Fruit fly (Drosophila melanogaster) whole organism, embryonic: ENCODE measurements around the gene drongo.
A peak's percentile ranks its signal among the peaks of the same experiment; 100 is the strongest.

Experiments used
- Adf1 ChIP-seq: fragments of 200-800 bp; sonication (Bioruptor generic); IDR thresholded peaks from 2 replicates; pipeline ENCODE4 v1.3.6; 2022; ENCODE audit warnings: missing biosample characterization, missing genetic modification characterization
- Antp ChIP-seq: fragments of 200-800 bp; sonication (Bioruptor generic); optimal IDR thresholded peaks from 3 replicates; lab custom pipeline; 2016; ENCODE audit warnings: missing biosample characterization, missing genetic modification characterization
- Bgb ChIP-seq: fragments of 200-800 bp; sonication (Bioruptor generic); IDR thresholded peaks from 2 replicates; pipeline ENCODE4 v1.3.6; 2022; ENCODE audit warnings: missing biosample characterization, missing genetic modification characterization; ENCODE audit not compliant: partially characterized antibody
- CG10209 ChIP-seq: fragments of 200-800 bp; sonication (Bioruptor generic); optimal IDR thresholded peaks from 3 replicates; lab custom pipeline; 2017; ENCODE audit warnings: missing biosample characterization, mild to moderate bottlenecking, missing genetic modification characterization, missing genetic modification reagents
- CG12236 ChIP-seq: fragments of 200-800 bp; sonication (Bioruptor generic); optimal IDR thresholded peaks from 2 replicates; lab custom pipeline; 2016; ENCODE audit warnings: missing biosample characterization, missing genetic modification characterization
- CG12299 ChIP-seq: fragments of 200-800 bp; sonication (Bioruptor generic); optimal IDR thresholded peaks from 2 replicates; lab custom pipeline; 2018; ENCODE audit warnings: missing biosample characterization, mild to moderate bottlenecking, missing genetic modification characterization
- CG12659 ChIP-seq: fragments of 200-800 bp; sonication (Bioruptor generic); optimal IDR thresholded peaks from 3 replicates; lab custom pipeline; 2017; ENCODE audit warnings: mild to moderate bottlenecking, missing biosample characterization, missing genetic modification reagents, missing genetic modification characterization
- CG15011 ChIP-seq: fragments of 200-800 bp; sonication (Bioruptor generic); optimal IDR thresholded peaks from 3 replicates; lab custom pipeline; 2018; ENCODE audit warnings: missing biosample characterization, mild to moderate bottlenecking, missing genetic modification characterization
- CG2120 ChIP-seq: fragments of 200-800 bp; sonication (Bioruptor generic); optimal IDR thresholded peaks from 3 replicates; lab custom pipeline; 2016; ENCODE audit warnings: missing biosample characterization, missing genetic modification characterization
- CG32767 ChIP-seq: fragments of 200-800 bp; sonication (Bioruptor generic); IDR thresholded peaks from 2 replicates; pipeline ENCODE4 v1.3.6; 2022; ENCODE audit warnings: missing biosample characterization, missing genetic modification characterization
- CG3407 ChIP-seq: fragments of 200-800 bp; sonication (Bioruptor generic); optimal IDR thresholded peaks from 2 replicates; lab custom pipeline; 2018; ENCODE audit warnings: missing biosample characterization, mild to moderate bottlenecking, missing genetic modification characterization
- CG34376 ChIP-seq: fragments of 200-800 bp; sonication (Bioruptor generic); optimal IDR thresholded peaks from 2 replicates; lab custom pipeline; 2018; ENCODE audit warnings: missing biosample characterization, mild to moderate bottlenecking, missing genetic modification characterization
- CG43689 ChIP-seq: fragments of 200-800 bp; sonication (Bioruptor generic); IDR thresholded peaks from 2 replicates; pipeline ENCODE4 v1.3.6; 2022; ENCODE audit warnings: missing biosample characterization, missing genetic modification characterization
- CG4854 ChIP-seq: fragments of 200-800 bp; sonication (Bioruptor generic); optimal IDR thresholded peaks from 2 replicates; lab custom pipeline; 2016; ENCODE audit warnings: missing biosample characterization, missing genetic modification characterization, inconsistent platforms
- CG6175 ChIP-seq: fragments of 200-800 bp; sonication (Bioruptor generic); IDR thresholded peaks from 3 replicates; pipeline ENCODE4 v1.3.6; 2022; ENCODE audit warnings: missing biosample characterization, missing genetic modification characterization
- CG6791 ChIP-seq: fragments of 200-800 bp; sonication (Bioruptor generic); IDR thresholded peaks from 3 replicates; pipeline ENCODE4 v1.3.6; 2022; ENCODE audit warnings: missing biosample characterization, missing genetic modification characterization; ENCODE audit not compliant: partially characterized antibody
- CG7839 ChIP-seq: fragments of 200-800 bp; sonication (Bioruptor generic); optimal IDR thresholded peaks from 3 replicates; lab custom pipeline; 2018; ENCODE audit warnings: missing biosample characterization, mild to moderate bottlenecking, missing genetic modification characterization, moderate library complexity
- CG8359 ChIP-seq: fragments of 200-800 bp; sonication (Bioruptor generic); optimal IDR thresholded peaks from 2 replicates; lab custom pipeline; 2017; ENCODE audit warnings: missing biosample characterization, mild to moderate bottlenecking, missing genetic modification characterization, borderline replicate concordance
- CG8478 ChIP-seq: fragments of >200 bp; optimal IDR thresholded peaks from 2 replicates; lab custom pipeline; 2018
- CG9437 ChIP-seq: fragments of 200-800 bp; sonication (Bioruptor generic); optimal IDR thresholded peaks from 2 replicates; lab custom pipeline; 2018; ENCODE audit warnings: missing biosample characterization, mild to moderate bottlenecking, missing genetic modification characterization
- CG9609 ChIP-seq: fragments of 200-800 bp; sonication (Bioruptor generic); optimal IDR thresholded peaks from 3 replicates; lab custom pipeline; 2016; ENCODE audit warnings: missing biosample characterization, missing genetic modification characterization
- Chrac-16 ChIP-seq: fragments of 200-800 bp; sonication (Bioruptor generic); optimal IDR thresholded peaks from 3 replicates; lab custom pipeline; 2016; ENCODE audit warnings: missing biosample characterization, missing genetic modification characterization
- CoRest ChIP-seq: fragments of 200-800 bp; sonication (Bioruptor generic); optimal IDR thresholded peaks from 3 replicates; lab custom pipeline; 2018; ENCODE audit warnings: missing biosample characterization, mild to moderate bottlenecking, missing genetic modification characterization, moderate library complexity
- Deaf1 ChIP-seq: fragments of 200-800 bp; optimal IDR thresholded peaks from 3 replicates; lab custom pipeline; 2019; ENCODE audit warnings: missing biosample characterization, mild to moderate bottlenecking, missing genetic modification characterization, moderate library complexity
- Dfd ChIP-seq, 2 experiments: fragments of >200 bp; optimal IDR thresholded peaks; 2 replicates each; lab custom pipeline; 2017; ENCODE audit warnings: missing biosample characterization in 2 of 2, missing genetic modification characterization in 2 of 2
- Dll ChIP-seq: fragments of 200-800 bp; sonication (Bioruptor generic); IDR thresholded peaks from 4 replicates; pipeline ENCODE4 v1.3.6; 2022; ENCODE audit warnings: missing biosample characterization, missing genetic modification characterization; ENCODE audit not compliant: partially characterized antibody
- Drgx ChIP-seq: fragments of 200-800 bp; sonication (Bioruptor generic); IDR thresholded peaks from 2 replicates; pipeline ENCODE4 v1.3.6; 2022; ENCODE audit warnings: missing biosample characterization, missing genetic modification characterization
- Hey ChIP-seq: fragments of 200-800 bp; sonication (Bioruptor generic); optimal IDR thresholded peaks from 3 replicates; lab custom pipeline; 2018; ENCODE audit warnings: missing biosample characterization, mild to moderate bottlenecking, missing genetic modification characterization
- Hr78 ChIP-seq, 2 experiments: fragments of 200-800 bp in 1 of 2; fragments of >200 bp in 1 of 2; sonication (Bioruptor generic) in 1 of 2; optimal IDR thresholded peaks; 2 replicates each; lab custom pipeline; 2017 to 2019; ENCODE audit warnings: missing biosample characterization in 2 of 2, missing genetic modification characterization in 2 of 2, mild to moderate bottlenecking in 1 of 2, moderate library complexity in 1 of 2
- Nf-YB ChIP-seq: fragments of 200-800 bp; sonication (Bioruptor generic); optimal IDR thresholded peaks from 3 replicates; lab custom pipeline; 2019; ENCODE audit warnings: missing biosample characterization, mild to moderate bottlenecking, missing genetic modification characterization, moderate library complexity
- Oaz ChIP-seq: fragments of 200-800 bp; sonication (Bioruptor generic); IDR thresholded peaks from 2 replicates; pipeline ENCODE4 v1.3.6; 2022; ENCODE audit warnings: missing biosample characterization, missing genetic modification characterization
- ash1 ChIP-seq: fragments of 200-800 bp; sonication (Bioruptor generic); optimal IDR thresholded peaks from 2 replicates; lab custom pipeline; 2018; ENCODE audit warnings: missing biosample characterization, mild to moderate bottlenecking, missing genetic modification characterization
- chif ChIP-seq, 2 experiments: fragments of 200-800 bp; sonication (Bioruptor generic); optimal IDR thresholded peaks; 3 replicates each; lab custom pipeline; 2016; ENCODE audit warnings: missing biosample characterization in 2 of 2, missing genetic modification characterization in 2 of 2
- dimm ChIP-seq: fragments of 200-800 bp; sonication (Bioruptor generic); IDR thresholded peaks from 2 replicates; pipeline ENCODE4 v1.3.6; 2022; ENCODE audit warnings: missing biosample characterization, missing genetic modification characterization
- dmrt99B ChIP-seq: fragments of 200-800 bp; sonication (Bioruptor generic); optimal IDR thresholded peaks from 2 replicates; lab custom pipeline; 2018; ENCODE audit warnings: missing biosample characterization, mild to moderate bottlenecking, missing genetic modification characterization, moderate library complexity
- dpn ChIP-seq, 2 experiments: fragments of 200-800 bp; sonication (Bioruptor generic); optimal IDR thresholded peaks; 3 replicates each; lab custom pipeline; 2016; ENCODE audit warnings: missing biosample characterization in 2 of 2, missing genetic modification characterization in 2 of 2
- ems ChIP-seq: fragments of 200-800 bp; sonication (Bioruptor generic); optimal IDR thresholded peaks from 3 replicates; lab custom pipeline; 2016; ENCODE audit warnings: missing biosample characterization, missing genetic modification characterization
- esg ChIP-seq: fragments of 200-800 bp; sonication (Bioruptor generic); conservative IDR thresholded peaks from 2 replicates; pipeline ENCODE4 v1.3.6; 2022; ENCODE audit warnings: missing biosample characterization, missing genetic modification characterization
- fd96Cb ChIP-seq: fragments of 200-800 bp; sonication (Bioruptor generic); optimal IDR thresholded peaks from 2 replicates; lab custom pipeline; 2018; ENCODE audit warnings: missing biosample characterization, mild to moderate bottlenecking, missing genetic modification characterization, moderate library complexity
- mld ChIP-seq: fragments of 200-800 bp; sonication (Bioruptor generic); IDR thresholded peaks from 3 replicates; pipeline ENCODE4 v1.3.6; 2022; ENCODE audit warnings: missing biosample characterization, missing genetic modification characterization; ENCODE audit not compliant: partially characterized antibody
- nau ChIP-seq: fragments of 200-800 bp; sonication (Bioruptor generic); optimal IDR thresholded peaks from 3 replicates; lab custom pipeline; 2017; ENCODE audit warnings: missing biosample characterization, mild to moderate bottlenecking, missing genetic modification characterization, missing genetic modification reagents
- nom ChIP-seq: fragments of 200-800 bp; sonication (Bioruptor generic); optimal IDR thresholded peaks from 2 replicates; lab custom pipeline; 2017; ENCODE audit warnings: missing biosample characterization, missing genetic modification characterization, mild to moderate bottlenecking, moderate library complexity, missing genetic modification reagents
- org-1 ChIP-seq: fragments of 200-800 bp; sonication (Bioruptor generic); optimal IDR thresholded peaks from 2 replicates; lab custom pipeline; 2017; ENCODE audit warnings: missing biosample characterization, missing genetic modification characterization
- otp ChIP-seq: fragments of 200-800 bp; sonication (Bioruptor generic); IDR thresholded peaks from 3 replicates; pipeline ENCODE4, ENCODE4 v1.3.6; 2022; ENCODE audit warnings: missing biosample characterization, missing genetic modification characterization
- ro ChIP-seq: fragments of 200-800 bp; sonication (Bioruptor generic); IDR thresholded peaks from 2 replicates; pipeline ENCODE4 v1.3.6; 2022; ENCODE audit warnings: missing biosample characterization, missing genetic modification characterization
- sens-2 ChIP-seq: fragments of 200-800 bp; sonication (Bioruptor generic); IDR thresholded peaks from 2 replicates; pipeline ENCODE4 v1.3.6; 2022; ENCODE audit warnings: missing biosample characterization, missing genetic modification characterization
- zen ChIP-seq: fragments of 200-800 bp; sonication (Bioruptor generic); optimal IDR thresholded peaks from 3 replicates; lab custom pipeline; 2018; ENCODE audit warnings: missing biosample characterization, mild to moderate bottlenecking, missing genetic modification characterization, moderate library complexity
- zen2 ChIP-seq: fragments of 200-800 bp; sonication (Bioruptor generic); IDR thresholded peaks from 3 replicates; pipeline ENCODE4 v1.3.6; 2022; ENCODE audit warnings: missing biosample characterization, missing genetic modification characterization; ENCODE audit not compliant: partially characterized antibody

Gene drongo

DNA sequence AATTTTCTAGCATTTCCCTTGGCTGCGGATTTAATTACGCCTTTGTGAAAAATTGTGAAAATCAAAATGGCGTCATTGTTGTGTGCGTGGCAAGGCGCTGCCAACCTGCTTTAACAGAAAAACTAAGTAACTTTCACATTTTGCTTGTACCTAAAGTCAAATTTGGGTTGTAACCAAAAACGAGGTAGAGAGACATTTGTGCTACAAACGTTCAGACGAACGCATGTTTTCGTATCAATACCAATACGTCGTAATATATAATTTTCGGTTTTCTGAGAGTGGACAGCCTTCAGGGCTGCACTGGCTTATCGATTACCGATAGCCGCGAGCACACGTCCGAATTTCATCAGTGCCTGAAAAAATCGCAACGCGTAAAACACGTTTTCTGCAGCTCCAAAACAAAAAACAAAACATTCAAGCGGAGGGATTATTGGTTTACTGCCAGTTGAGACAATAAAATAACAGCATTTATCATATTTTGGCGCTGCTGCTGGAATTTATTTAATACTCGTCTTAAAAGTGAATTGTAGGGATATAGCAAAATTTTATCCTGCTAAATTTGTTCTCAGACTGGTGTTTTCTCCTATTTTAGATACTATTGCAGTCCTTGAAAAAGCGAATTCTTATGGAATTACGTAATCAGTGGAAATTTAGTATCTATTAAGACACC, 20.0 kb upstream of the drongo start (continued):
- TF ChIP-seq otp (GFP tag; lab: Robert Waterston, UW) (0 out of 3 replicates have a peak, but pooled peaks have one; percentile 56), CG10209 (GFP tag; lab: Kevin White, UChicago) (peak; percentile 70), CG32767 (GFP tag; lab: Robert Waterston, UW) (no peak; the same call in 1 of the 2 replicates), CG6791 (GFP tag; lab: Robert Waterston, UW) (peak; percentile 57; the same call in 2 of the 3 replicates), CG8359 (no peak), Drgx (GFP tag; lab: Robert Waterston, UW) (peak; percentile 53), esg (GFP tag; lab: Robert Waterston, UW) (peak; percentile 59), CG43689 (GFP tag; lab: Robert Waterston, UW) (no peak), dimm (GFP tag; lab: Robert Waterston, UW) (no peak), CG34376 (GFP tag; lab: Kevin White, UChicago) (no peak), Adf1 (GFP tag; lab: Robert Waterston, UW) (no peak; the same call in 1 of the 2 replicates), Bgb (GFP tag; lab: Robert Waterston, UW) (peak; percentile 28; the same call in 1 of the 2 replicates), CG2120 (GFP tag; lab: Kevin White, UChicago) (peak; percentile 82), Deaf1 (peak; percentile 16), Antp (peak; percentile 76), ash1 (no peak), dpn (GFP tag; optimal IDR thresholded peaks at IDR 0.05; lab: Kevin White, UChicago) (peak; percentile 75 to 82), CG12659 (GFP tag; lab: Kevin White, UChicago) (peak; percentile 82), ro (GFP tag; lab: Robert Waterston, UW) (0 out of 2 replicates have a peak, but pooled peaks have one; percentile 15), CG7839 (tag; lab: Kevin White, UChicago) (peak; percentile 59), CG15011 (GFP tag; lab: Kevin White, UChicago) (peak; percentile 64), dmrt99B (tag; lab: Kevin White, UChicago) (peak; percentile 61), nom (GFP tag; lab: Kevin White, UChicago) (no peak), fd96Cb (tag; lab: Kevin White, UChicago) (peak; percentile 52), sens-2 (GFP tag; lab: Robert Waterston, UW) (peak; percentile 41; the same call in 1 of the 2 replicates), CoRest (tag; lab: Kevin White, UChicago) (peak; percentile 76), CG6175 (peak; percentile 49; the same call in 1 of the 3 replicates), CG3407 (GFP tag; lab: Kevin White, UChicago) (peak; percentile 44), org-1 (peak; percentile 59), Chrac-16 (GFP tag; lab: Kevin White, UChicago) (peak; percentile 66), CG12236 (GFP tag; lab: Kevin White, UChicago) (peak; percentile 38), CG9437 (GFP tag; lab: Kevin White, UChicago) (peak; percentile 75), Hr78 (GFP tag; optimal IDR thresholded peaks at IDR 0.05; lab: Kevin White, UChicago) (no peak), CG4854 (GFP tag; lab: Kevin White, UChicago) (peak; percentile 27), Dfd (GFP tag; optimal IDR thresholded peaks at IDR 0.05; lab: Kevin White, UChicago) (no peak), Dll (GFP tag; lab: Robert Waterston, UW) (peak; percentile 50; the same call in 1 of the 4 replicates), CG8478 (lab: Kevin White, UChicago) (no peak), ems (GFP tag; lab: Kevin White, UChicago) (peak; percentile 72), zen (tag; lab: Kevin White, UChicago) (peak; percentile 34), nau (GFP tag; lab: Kevin White, UChicago) (peak; percentile 53), Nf-YB (GFP tag; lab: Kevin White, UChicago) (no peak), CG12299 (tag; lab: Kevin White, UChicago) (no peak), Hey (tag; lab: Kevin White, UChicago) (peak; percentile 15), chif (GFP tag; optimal IDR thresholded peaks at IDR 0.05; lab: Kevin White, UChicago) (peak; percentile 60 to 71), CG9609 (GFP tag; lab: Kevin White, UChicago) (peak; percentile 59), Oaz (GFP tag; lab: Robert Waterston, UW) (no peak), zen2 (GFP tag; lab: Robert Waterston, UW) (no peak), mld (GFP tag; lab: Robert Waterston, UW) (no peak)
